Worm (Caenorhabditis elegans) whole organism, young adult: ENCODE measurements around the gene E04F6.4.

Experiments used
- C06A6.2 ChIP-seq: fragments of 200-800 bp; sonication (Bioruptor generic); conservative IDR thresholded peaks from 2 replicates; pipeline ENCODE4 v1.3.6; 2022; ENCODE audit warnings: missing genetic modification characterization, missing compliant biosample characterization
- D2030.7 ChIP-seq: fragments of 200-800 bp; sonication (Bioruptor generic); IDR thresholded peaks from 2 replicates; pipeline ENCODE4 v1.3.6; 2022; ENCODE audit warnings: missing genetic modification reagents, missing genetic modification characterization, missing compliant biosample characterization
- F23B12.7 ChIP-seq: sonication (generic microtip); optimal IDR thresholded peaks from 2 replicates; lab custom pipeline; 2017; ENCODE audit warnings: missing genetic modification characterization, mild to moderate bottlenecking, missing compliant biosample characterization, antibody characterized with exemption, moderate library complexity; ENCODE audit not compliant: insufficient read depth
- F33H1.4 ChIP-seq: fragments of 200-800 bp; sonication (Bioruptor generic); IDR thresholded peaks from 2 replicates; pipeline ENCODE4 v1.3.6; 2022; ENCODE audit warnings: missing genetic modification reagents, missing genetic modification characterization, missing compliant biosample characterization
- F37B4.10 ChIP-seq: fragments of 200-800 bp; sonication (Bioruptor generic); IDR thresholded peaks from 2 replicates; pipeline ENCODE4 v1.3.6; 2022; ENCODE audit warnings: missing genetic modification characterization, missing compliant biosample characterization
- F52B5.7 ChIP-seq: sonication (generic microtip); optimal IDR thresholded peaks from 2 replicates; lab custom pipeline; 2016; ENCODE audit warnings: mild to moderate bottlenecking, missing genetic modification characterization, missing compliant biosample characterization
- K12H6.12 ChIP-seq: fragments of 200-800 bp; sonication (Bioruptor generic); optimal IDR thresholded peaks from 2 replicates; lab custom pipeline; 2018; ENCODE audit warnings: mild to moderate bottlenecking, missing genetic modification characterization, missing compliant biosample characterization
- Y53G8AR.9 ChIP-seq: fragments of 200-800 bp; sonication (Bioruptor generic); conservative IDR thresholded peaks from 2 replicates; pipeline ENCODE4 v1.3.6; 2022; ENCODE audit warnings: missing genetic modification reagents, missing genetic modification characterization, missing compliant biosample characterization
- Y67H2A.10 ChIP-seq: fragments of 200-800 bp; sonication (Bioruptor generic); conservative IDR thresholded peaks from 2 replicates; pipeline ENCODE4 v1.3.6; 2022; ENCODE audit warnings: missing genetic modification reagents, missing genetic modification characterization, missing compliant biosample characterization
- ama-1 ChIP-seq, 3 experiments: fragments of 150-350 bp in 1 of 3; sonication (generic microtip) in 2 of 3; optimal IDR thresholded peaks; 2 replicates each; lab custom pipeline; 2014 to 2018; ENCODE audit warnings: missing biosample characterization in 2 of 3, missing genetic modification characterization in 2 of 3, missing genetic modification reagents in 2 of 3
- atf-7 ChIP-seq: sonication (generic microtip); optimal IDR thresholded peaks from 2 replicates; lab custom pipeline; 2017; ENCODE audit warnings: mild to moderate bottlenecking, missing genetic modification characterization, missing compliant biosample characterization
- attf-5 ChIP-seq: fragments of 200-800 bp; sonication (Bioruptor generic); optimal IDR thresholded peaks from 2 replicates; lab custom pipeline; 2018; ENCODE audit warnings: mild to moderate bottlenecking, missing genetic modification characterization, missing compliant biosample characterization
- cebp-1 ChIP-seq, 2 experiments: fragments of 200-800 bp in 1 of 2; sonication (Bioruptor generic) in 1 of 2; sonication (generic microtip) in 1 of 2; IDR thresholded peaks in 1 of 2; optimal IDR thresholded peaks in 1 of 2; 2 replicates each; pipeline versions ENCODE4 v1.3.6 to Lab custom; 2017 to 2022; ENCODE audit warnings: missing compliant biosample characterization in 2 of 2, missing genetic modification characterization in 2 of 2, mild to moderate bottlenecking in 1 of 2, missing genetic modification reagents in 1 of 2, moderate library complexity in 1 of 2
- ceh-40 ChIP-seq: fragments of 200-800 bp; sonication (Bioruptor generic); IDR thresholded peaks from 2 replicates; pipeline ENCODE4 v1.3.6; 2022; ENCODE audit warnings: missing genetic modification characterization, missing compliant biosample characterization
- ceh-79 ChIP-seq: sonication (generic microtip); optimal IDR thresholded peaks from 2 replicates; lab custom pipeline; 2017; ENCODE audit warnings: mild to moderate bottlenecking, missing genetic modification characterization, missing compliant biosample characterization
- die-1 ChIP-seq: sonication (generic microtip); optimal IDR thresholded peaks from 2 replicates; lab custom pipeline; 2016; ENCODE audit warnings: missing genotype, mild to moderate bottlenecking, missing genetic modification characterization, missing compliant biosample characterization
- dox-1 ChIP-seq: fragments of 200-800 bp; sonication (Bioruptor generic); IDR thresholded peaks from 2 replicates; pipeline ENCODE4 v1.3.6; 2022; ENCODE audit warnings: missing genetic modification reagents, missing genetic modification characterization, missing compliant biosample characterization
- dpl-1 ChIP-seq: fragments of 150-350 bp; optimal IDR thresholded peaks from 2 replicates; lab custom pipeline; 2014; ENCODE audit warnings: missing biosample characterization, missing genetic modification reagents, missing genetic modification characterization
- ets-4 ChIP-seq: fragments of 200-800 bp; sonication (Bioruptor generic); optimal IDR thresholded peaks from 2 replicates; lab custom pipeline; 2018; ENCODE audit warnings: mild to moderate bottlenecking, missing genetic modification characterization, missing compliant biosample characterization
- him-1 ChIP-seq: sonication (generic microtip); optimal IDR thresholded peaks from 2 replicates; lab custom pipeline; 2016; ENCODE audit warnings: missing genotype, missing genetic modification reagents, missing genetic modification characterization, missing compliant biosample characterization
- hmg-1.2 ChIP-seq: fragments of 200-800 bp; sonication (Bioruptor generic); IDR thresholded peaks from 2 replicates; pipeline ENCODE4 v1.3.6; 2022; ENCODE audit warnings: missing genetic modification reagents, missing genetic modification characterization, missing compliant biosample characterization
- hmg-20 ChIP-seq: fragments of 200-800 bp; sonication (Bioruptor generic); IDR thresholded peaks from 2 replicates; pipeline ENCODE4 v1.3.6; 2022; ENCODE audit warnings: missing genetic modification reagents, missing genetic modification characterization, missing compliant biosample characterization
- hrde-1 ChIP-seq: sonication (generic microtip); optimal IDR thresholded peaks from 2 replicates; lab custom pipeline; 2016; ENCODE audit warnings: missing genetic modification characterization, mild to moderate bottlenecking, missing compliant biosample characterization, moderate library complexity, missing genotype, missing genetic modification reagents, borderline replicate concordance
- hsf-1 ChIP-seq: fragments of 200-800 bp; sonication (Bioruptor generic); IDR thresholded peaks from 2 replicates; pipeline ENCODE4 v1.3.6; 2022; ENCODE audit warnings: missing genetic modification reagents, missing genetic modification characterization, missing compliant biosample characterization
- lsl-1 ChIP-seq: fragments of 200-800 bp; sonication (Bioruptor generic); optimal IDR thresholded peaks from 2 replicates; lab custom pipeline; 2018; ENCODE audit warnings: mild to moderate bottlenecking, missing genetic modification characterization, moderate library complexity, missing compliant biosample characterization
- madf-10 ChIP-seq: sonication (generic microtip); optimal IDR thresholded peaks from 2 replicates; lab custom pipeline; 2016; ENCODE audit warnings: mild to moderate bottlenecking, missing genetic modification characterization, missing compliant biosample characterization
- madf-3 ChIP-seq: fragments of 200-800 bp; sonication (Bioruptor generic); IDR thresholded peaks from 2 replicates; pipeline ENCODE4 v1.3.6; 2022; ENCODE audit warnings: missing genetic modification reagents, missing genetic modification characterization, missing compliant biosample characterization
- madf-6 ChIP-seq: fragments of 200-800 bp; sonication (Bioruptor generic); IDR thresholded peaks from 2 replicates; pipeline ENCODE4 v1.3.6; 2022; ENCODE audit warnings: missing genetic modification reagents, missing genetic modification characterization, missing compliant biosample characterization
- mcd-1 ChIP-seq: fragments of 200-800 bp; sonication (Bioruptor generic); IDR thresholded peaks from 2 replicates; pipeline ENCODE4 v1.3.6; 2022; ENCODE audit warnings: missing genetic modification reagents, missing genetic modification characterization, missing compliant biosample characterization
- nfyb-1 ChIP-seq: fragments of 200-800 bp; sonication (Bioruptor generic); IDR thresholded peaks from 2 replicates; pipeline ENCODE4 v1.3.6; 2022; ENCODE audit warnings: missing genetic modification reagents, missing genetic modification characterization, missing compliant biosample characterization
- nhr-120 ChIP-seq: fragments of 200-800 bp; sonication (Bioruptor generic); IDR thresholded peaks from 2 replicates; pipeline ENCODE4 v1.3.6; 2022; ENCODE audit warnings: missing genetic modification characterization, missing compliant biosample characterization
- nhr-80 ChIP-seq: sonication (generic microtip); optimal IDR thresholded peaks from 2 replicates; lab custom pipeline; 2016; ENCODE audit warnings: missing genetic modification characterization, missing compliant biosample characterization
- pha-4 ChIP-seq: fragments of 150-350 bp; sonication (generic microtip); optimal IDR thresholded peaks from 2 replicates; lab custom pipeline; 2014; ENCODE audit warnings: missing biosample characterization, missing genetic modification reagents, missing genetic modification characterization
- repo-1 ChIP-seq: sonication (generic microtip); optimal IDR thresholded peaks from 2 replicates; lab custom pipeline; 2017; ENCODE audit warnings: mild to moderate bottlenecking, missing genetic modification characterization, missing compliant biosample characterization
- sdz-38 ChIP-seq: sonication (generic microtip); optimal IDR thresholded peaks from 2 replicates; lab custom pipeline; 2016; ENCODE audit warnings: missing genotype, missing genetic modification characterization, missing compliant biosample characterization
- snpc-4 ChIP-seq, 5 experiments: fragments of 150-350 bp in 1 of 5; sonication (generic microtip) in 4 of 5; optimal IDR thresholded peaks; 2 replicates each; lab custom pipeline; 2014 to 2018; ENCODE audit warnings: missing genetic modification characterization in 5 of 5, missing biosample characterization in 3 of 5, antibody characterized with exemption in 2 of 5, mild to moderate bottlenecking in 2 of 5, missing compliant biosample characterization in 2 of 5, missing genotype in 2 of 5, moderate library complexity in 2 of 5, missing genetic modification reagents in 1 of 5
- tbp1 ChIP-seq: fragments of 200-800 bp; sonication (Bioruptor generic); optimal IDR thresholded peaks from 2 replicates; lab custom pipeline; 2018; ENCODE audit warnings: mild to moderate bottlenecking, missing genetic modification characterization, missing compliant biosample characterization
- tbx-9 ChIP-seq: sonication (generic microtip); optimal IDR thresholded peaks from 2 replicates; lab custom pipeline; 2016; ENCODE audit warnings: borderline replicate concordance, missing genetic modification characterization, inconsistent platforms, missing compliant biosample characterization
- unc-62 ChIP-seq: fragments of 150-350 bp; optimal IDR thresholded peaks from 2 replicates; lab custom pipeline; 2014; ENCODE audit warnings: missing biosample characterization, missing genetic modification reagents, missing genetic modification characterization
- xnd-1 ChIP-seq: sonication (generic microtip); optimal IDR thresholded peaks from 2 replicates; lab custom pipeline; 2016; ENCODE audit warnings: missing genotype, missing genetic modification reagents, missing genetic modification characterization, missing compliant biosample characterization
- ztf-26 ChIP-seq: sonication (generic microtip); optimal IDR thresholded peaks from 2 replicates; lab custom pipeline; 2017; ENCODE audit warnings: missing genetic modification characterization, missing compliant biosample characterization

E04F6.4 gene

DNA sequence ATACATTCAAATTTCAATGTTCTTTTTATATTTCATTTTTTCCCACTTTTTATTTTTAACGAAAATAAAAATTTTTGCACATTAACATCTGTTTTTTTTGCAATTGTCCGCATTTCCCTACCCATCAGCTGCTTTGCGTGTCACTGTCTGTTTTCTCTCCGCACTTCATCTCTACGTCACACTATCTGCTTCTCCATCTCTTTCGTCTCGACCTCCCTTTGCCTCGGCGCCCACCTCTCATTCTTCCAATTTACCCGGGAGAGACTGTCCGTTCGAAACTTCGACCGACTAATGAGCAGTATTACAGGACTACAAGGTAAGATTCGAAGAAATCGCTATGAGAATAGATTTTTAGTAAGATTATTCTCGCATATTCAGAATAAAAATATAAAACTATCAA, 33.8 kb upstream of the E04F6.4 start, which contains the start of gene C27H5.2:
Gene C27H5.2 (plus strand): TSS at position 190 of the 400 bp plus-strand sequence.
- TF ChIP-seq ama-1 (optimal IDR thresholded peaks at IDR 0.05; lab: Kevin White, UChicago) = peak; percentile 14
- no peak for TF ChIP-seq ama-1 (GFP tag; optimal IDR thresholded peaks at IDR 0.05; lab: Kevin White, UChicago)
- TF ChIP-seq Y53G8AR.9 = peak; percentile 49; the same call in 1 of the 2 replicates
- no peak for TF ChIP-seq mcd-1 (GFP tag; lab: Robert Waterston, UW)
- TF ChIP-seq hmg-1.2 (GFP tag; lab: Robert Waterston, UW) = peak; percentile 14; the same call in 1 of the 2 replicates
- no peak for TF ChIP-seq cebp-1 (GFP tag; IDR thresholded peaks at IDR 0.05; lab: Robert Waterston, UW)
- TF ChIP-seq cebp-1 (tag; optimal IDR thresholded peaks at IDR 0.05; lab: Kevin White, UChicago) = peak; percentile 9
- TF ChIP-seq xnd-1 (tag; lab: Kevin White, UChicago) = no peak
- TF ChIP-seq tbp1 = no peak
- peak; percentile 69 for TF ChIP-seq nhr-80 (tag; lab: Kevin White, UChicago)
- no peak for TF ChIP-seq repo-1 (tag; lab: Kevin White, UChicago)
- TF ChIP-seq, all 124 proteins: peak for 5

DNA sequence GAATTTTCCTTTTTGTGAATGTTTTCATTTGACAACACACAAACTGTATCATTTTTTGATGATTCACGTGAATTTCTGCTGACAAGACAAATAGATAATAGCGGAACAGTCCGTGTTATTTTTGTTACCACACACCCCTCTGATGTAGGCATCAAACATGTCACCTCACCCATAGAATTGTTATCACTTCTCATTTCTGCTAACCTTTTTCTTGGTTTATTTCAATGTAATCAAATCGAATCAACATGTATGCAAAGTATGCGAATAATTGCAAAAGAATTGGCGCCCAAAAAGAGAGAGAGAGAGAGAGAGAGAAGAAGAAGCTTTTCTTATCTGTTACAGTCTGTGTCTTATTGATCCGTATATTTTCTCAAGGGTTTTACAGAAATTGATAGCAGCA, 31.8 kb upstream of the E04F6.4 start:
- TF ChIP-seq ets-4 (GFP tag; lab: Kevin White, UChicago) (peak; percentile 10), unc-62 (peak; percentile 38), nhr-80 (tag; lab: Kevin White, UChicago) (peak; percentile 79), sdz-38 (tag; lab: Kevin White, UChicago) (no peak), atf-7 (tag; lab: Kevin White, UChicago) (peak; percentile 14), F23B12.7 (tag; lab: Kevin White, UChicago) (no peak), tbx-9 (no peak), attf-5 (GFP tag; lab: Kevin White, UChicago) (peak; percentile 9)
- TF ChIP-seq, all 124 proteins: peak for 5

DNA sequence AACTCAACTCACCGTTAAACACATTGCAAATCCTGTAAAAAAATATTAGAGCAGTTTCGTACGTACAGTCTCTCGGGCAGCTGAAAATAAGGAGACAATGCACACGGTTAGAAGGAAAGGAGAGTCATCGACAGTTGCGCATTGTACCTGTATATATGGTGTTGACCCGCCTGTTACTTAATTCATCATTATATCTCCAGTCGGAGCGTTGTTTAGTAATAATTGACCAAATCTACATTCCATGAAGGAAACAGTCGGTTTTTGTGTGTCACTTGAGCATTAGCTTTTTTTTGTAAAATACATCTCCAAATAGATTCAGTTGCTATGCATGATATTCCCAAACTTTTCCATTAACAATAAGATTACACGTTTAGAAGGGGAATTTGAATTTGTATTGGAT, 27.7 kb upstream of the E04F6.4 start, which contains the start of gene C27H5.12:
Gene C27H5.12 (minus strand): TSS at position 101 of the 400 bp plus-strand sequence.
- TF ChIP-seq lsl-1 (GFP tag; lab: Kevin White, UChicago) (no peak), dox-1 (GFP tag; lab: Robert Waterston, UW) (no peak), hrde-1 (no peak), ama-1 (optimal IDR thresholded peaks at IDR 0.05; lab: Kevin White, UChicago) (no peak), ama-1 (GFP tag; optimal IDR thresholded peaks at IDR 0.05; lab: Kevin White, UChicago) (no peak), madf-3 (GFP tag; lab: Robert Waterston, UW) (no peak), him-1 (tag; lab: Kevin White, UChicago) (no peak), ets-4 (GFP tag; lab: Kevin White, UChicago) (no peak), madf-10 (tag; lab: Kevin White, UChicago) (no peak), tbx-9 (no peak), snpc-4 (GFP tag; optimal IDR thresholded peaks at IDR 0.05; lab: Kevin White, UChicago) (no peak), snpc-4 (tag; optimal IDR thresholded peaks at IDR 0.05; lab: Kevin White, UChicago) (no peak), ceh-40 (GFP tag; lab: Robert Waterston, UW) (no peak), Y67H2A.10 (GFP tag; lab: Robert Waterston, UW) (no peak), F23B12.7 (tag; lab: Kevin White, UChicago) (no peak), C06A6.2 (GFP tag; lab: Robert Waterston, UW) (no peak), nhr-80 (tag; lab: Kevin White, UChicago) (no peak), nhr-120 (GFP tag; lab: Robert Waterston, UW) (no peak), ceh-79 (tag; lab: Kevin White, UChicago) (no peak), hmg-20 (no peak), hsf-1 (GFP tag; lab: Robert Waterston, UW) (no peak)
- TF ChIP-seq, all 124 proteins: peak for 0

DNA sequence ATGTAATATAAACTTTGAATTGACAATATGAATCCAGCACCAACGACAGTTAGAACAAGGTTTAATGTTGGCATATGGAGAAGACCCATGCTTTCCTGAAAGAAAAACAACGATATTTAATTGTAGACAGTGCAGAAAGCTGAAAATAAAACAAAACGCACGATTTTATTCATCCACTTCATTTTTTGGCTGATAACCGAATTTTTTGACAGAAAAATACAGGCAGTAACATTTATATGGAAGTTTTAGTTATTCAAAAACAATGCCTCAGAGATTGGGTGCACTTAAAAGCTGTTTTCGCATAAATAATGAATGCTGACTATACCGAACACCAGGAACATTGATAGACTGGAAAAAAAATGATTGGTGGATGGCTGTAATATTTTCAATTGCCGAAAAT, 23.5 kb upstream of the E04F6.4 start, which contains the start of gene mfsd-13.2:
Gene mfsd-13.2 (minus strand): TSS at position 101 of the 400 bp plus-strand sequence.
- TF ChIP-seq ztf-26 (tag; lab: Kevin White, UChicago) (no peak), sdz-38 (tag; lab: Kevin White, UChicago) (no peak), F33H1.4 (GFP tag; lab: Robert Waterston, UW) (no peak), nfyb-1 (no peak), K12H6.12 (tag; lab: Kevin White, UChicago) (no peak), cebp-1 (GFP tag; IDR thresholded peaks at IDR 0.05; lab: Robert Waterston, UW) (no peak), cebp-1 (tag; optimal IDR thresholded peaks at IDR 0.05; lab: Kevin White, UChicago) (no peak), pha-4 (no peak), D2030.7 (GFP tag; lab: Robert Waterston, UW) (no peak), madf-6 (GFP tag; lab: Robert Waterston, UW) (no peak), F52B5.7 (tag; lab: Kevin White, UChicago) (no peak), dpl-1 (GFP tag; lab: Kevin White, UChicago) (no peak), F37B4.10 (no peak), die-1 (no peak), F23B12.7 (tag; lab: Kevin White, UChicago) (no peak)
